Worm (Caenorhabditis elegans) whole organism, early embryonic: ENCODE data around the gene C05E11.7.

Experiments
- B0310.2 ChIP-seq: sonication (generic microtip); optimal IDR thresholded peaks from 2 replicates; lab custom pipeline; 2016; ENCODE audit warnings: mild to moderate bottlenecking, missing genetic modification characterization, missing compliant biosample characterization
- F13C5.2 ChIP-seq: sonication (generic microtip); optimal IDR thresholded peaks from 2 replicates; lab custom pipeline; 2017; ENCODE audit warnings: mild to moderate bottlenecking, missing genetic modification characterization, inconsistent platforms, missing compliant biosample characterization
- aly-1 ChIP-seq: sonication (generic microtip); optimal IDR thresholded peaks from 2 replicates; lab custom pipeline; 2016; ENCODE audit warnings: missing genetic modification characterization, missing compliant biosample characterization
- ama-1 ChIP-seq: fragments of 150-350 bp; optimal IDR thresholded peaks from 2 replicates; lab custom pipeline; 2014
- ceh-13 ChIP-seq: fragments of 200-800 bp; sonication (Bioruptor generic); optimal IDR thresholded peaks from 2 replicates; lab custom pipeline; 2018; ENCODE audit warnings: mild to moderate bottlenecking, missing genetic modification characterization, missing compliant biosample characterization
- ceh-36 ChIP-seq: sonication (generic microtip); optimal IDR thresholded peaks from 2 replicates; lab custom pipeline; 2016; ENCODE audit warnings: missing genetic modification characterization, inconsistent platforms, missing compliant biosample characterization
- ets-7 ChIP-seq: sonication (generic microtip); optimal IDR thresholded peaks from 2 replicates; lab custom pipeline; 2016; ENCODE audit warnings: missing genotype, missing genetic modification characterization, missing compliant biosample characterization
- flt-1 ChIP-seq: fragments of 200-800 bp; sonication (Bioruptor generic); IDR thresholded peaks from 2 replicates; pipeline ENCODE4 v1.3.6; 2022; ENCODE audit warnings: missing genetic modification characterization, missing compliant biosample characterization
- hmbx-1 ChIP-seq: sonication (generic microtip); optimal IDR thresholded peaks from 2 replicates; lab custom pipeline; 2016; ENCODE audit warnings: mild to moderate bottlenecking, missing genetic modification characterization, missing compliant biosample characterization
- hmg-4 ChIP-seq: fragments of 200-800 bp; sonication (Bioruptor generic); optimal IDR thresholded peaks from 2 replicates; lab custom pipeline; 2018; ENCODE audit warnings: mild to moderate bottlenecking, missing genetic modification characterization, missing compliant biosample characterization
- hnd-1 ChIP-seq: sonication (generic microtip); optimal IDR thresholded peaks from 2 replicates; lab custom pipeline; 2016; ENCODE audit warnings: missing genetic modification characterization, missing compliant biosample characterization
- pes-1 ChIP-seq: fragments of 200-800 bp; sonication (Bioruptor generic); IDR thresholded peaks from 2 replicates; pipeline ENCODE4 v1.3.6; 2022; ENCODE audit warnings: missing genetic modification reagents, missing genetic modification characterization, missing compliant biosample characterization
- scrt-1 ChIP-seq: fragments of 200-800 bp; sonication (Bioruptor generic); IDR thresholded peaks from 2 replicates; pipeline ENCODE4 v1.3.6; 2022; ENCODE audit warnings: missing genetic modification characterization, missing compliant biosample characterization
- sea-1 ChIP-seq: fragments of 200-800 bp; sonication (Bioruptor generic); conservative IDR thresholded peaks from 2 replicates; pipeline ENCODE4 v1.3.6; 2022; ENCODE audit warnings: missing genetic modification characterization, missing compliant biosample characterization
- tbx-11 ChIP-seq: fragments of 200-800 bp; sonication (Bioruptor generic); IDR thresholded peaks from 2 replicates; pipeline ENCODE4 v1.3.6; 2022; ENCODE audit warnings: missing genetic modification characterization, missing compliant biosample characterization
- tbx-37 ChIP-seq: fragments of 200-800 bp; sonication (Bioruptor generic); conservative IDR thresholded peaks from 2 replicates; pipeline ENCODE4 v1.3.6; 2022; ENCODE audit warnings: missing genetic modification reagents, missing genetic modification characterization, missing compliant biosample characterization
- tra-4 ChIP-seq: sonication (generic microtip); optimal IDR thresholded peaks from 2 replicates; lab custom pipeline; 2017; ENCODE audit warnings: missing genetic modification characterization, missing compliant biosample characterization

C05E11.7 gene

DNA sequence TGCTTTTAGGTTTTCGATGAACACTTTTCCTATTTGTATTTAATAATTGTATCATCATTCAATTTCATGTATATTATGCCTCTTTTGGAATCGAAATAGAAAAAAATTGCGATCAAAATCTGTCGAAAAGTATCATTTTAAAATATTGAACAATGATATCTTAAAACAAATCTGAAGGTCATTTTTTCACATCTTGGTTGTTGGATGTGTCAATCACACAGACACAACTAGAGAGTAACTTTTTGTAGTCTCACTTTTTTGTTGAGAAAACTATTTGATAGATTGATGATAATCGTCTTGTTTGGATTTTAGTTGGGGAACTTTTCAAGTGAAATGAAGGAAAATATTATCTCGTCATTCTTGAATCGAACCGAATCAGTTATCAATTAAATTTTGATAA is 16.2 kb downstream of the C05E11.7 start:
- no peak for TF ChIP-seq aly-1 (tag; lab: Kevin White, UChicago)
- no peak for TF ChIP-seq F13C5.2 (tag; lab: Kevin White, UChicago)
- TF ChIP-seq ets-7 (tag; lab: Kevin White, UChicago), result no peak
- no peak for TF ChIP-seq ceh-36
- no peak for TF ChIP-seq scrt-1
- TF ChIP-seq hmg-4 (GFP tag; lab: Kevin White, UChicago), result no peak
- TF ChIP-seq pes-1 (GFP tag; lab: Robert Waterston, UW), result no peak
- TF ChIP-seq flt-1 (GFP tag; lab: Robert Waterston, UW), result no peak
- no peak for TF ChIP-seq tbx-11 (GFP tag; lab: Robert Waterston, UW)

DNA sequence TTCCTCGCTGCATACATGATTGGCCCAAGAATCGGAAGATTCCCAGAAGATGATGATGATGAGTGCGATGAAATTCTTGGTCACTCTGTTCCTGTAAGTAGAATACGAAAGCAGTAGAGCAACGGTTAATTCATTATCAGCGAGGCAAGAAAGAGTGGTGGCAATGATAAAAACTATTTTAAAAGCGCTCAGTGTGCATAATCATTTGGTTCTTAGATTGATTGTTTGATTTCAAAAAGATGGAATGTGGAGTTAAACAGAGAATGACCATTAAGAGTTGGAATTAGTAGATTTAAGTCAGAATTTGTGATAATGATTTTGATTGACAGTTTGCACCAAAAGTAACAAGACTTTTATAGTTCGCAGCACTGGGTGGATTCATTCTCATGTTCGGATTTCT is 18.4 kb downstream of the C05E11.7 start:
- no peak for TF ChIP-seq tbx-37 (GFP tag; lab: Robert Waterston, UW)
- TF ChIP-seq hmg-4 (GFP tag; lab: Kevin White, UChicago), result no peak
- TF ChIP-seq tra-4 (tag; lab: Kevin White, UChicago), result no peak
- no peak for TF ChIP-seq ets-7 (tag; lab: Kevin White, UChicago)
- TF ChIP-seq tbx-11 (GFP tag; lab: Robert Waterston, UW), result no peak
- no peak for TF ChIP-seq hnd-1 (tag; lab: Kevin White, UChicago)
- no peak for TF ChIP-seq scrt-1
- TF ChIP-seq flt-1 (GFP tag; lab: Robert Waterston, UW), result no peak
- no peak for TF ChIP-seq B0310.2 (tag; lab: Kevin White, UChicago)
- no peak for TF ChIP-seq ceh-13 (GFP tag; lab: Kevin White, UChicago)
- no peak for TF ChIP-seq ama-1 (lab: Kevin White, UChicago)
- no peak for TF ChIP-seq sea-1 (GFP tag; lab: Robert Waterston, UW)
- TF ChIP-seq pes-1 (GFP tag; lab: Robert Waterston, UW), result no peak
- no peak for TF ChIP-seq F13C5.2 (tag; lab: Kevin White, UChicago)
- TF ChIP-seq aly-1 (tag; lab: Kevin White, UChicago), result no peak
- no peak for TF ChIP-seq hmbx-1 (tag; lab: Kevin White, UChicago)
- no peak for TF ChIP-seq ceh-36

DNA sequence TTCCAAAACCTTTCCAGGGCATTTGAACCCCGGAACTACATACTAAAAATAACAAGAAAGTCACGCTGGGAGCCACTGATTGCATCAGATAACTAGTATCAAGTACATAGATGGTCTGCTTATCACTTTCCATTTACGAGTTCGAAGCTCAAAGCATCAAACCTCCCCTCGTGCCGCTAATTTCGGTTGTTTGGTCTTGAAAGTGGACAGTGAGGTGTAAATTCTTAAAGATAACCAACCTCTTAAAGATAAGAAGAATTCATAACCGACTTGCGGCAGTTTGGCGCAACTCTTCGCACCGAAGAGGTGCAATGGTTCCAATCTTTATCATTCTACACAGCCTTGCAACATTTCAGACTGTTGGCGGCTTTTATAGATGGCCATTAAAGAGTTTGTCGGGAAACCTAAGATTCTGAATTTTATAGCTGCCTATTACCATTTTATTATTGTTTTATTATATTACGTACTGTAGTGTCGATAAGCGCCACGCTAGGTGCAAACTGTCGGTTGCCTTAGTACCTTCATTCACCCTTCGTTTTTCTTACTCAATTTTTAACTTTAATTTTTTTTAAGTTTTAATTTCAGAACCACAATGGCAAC is 20.7 kb downstream of the C05E11.7 start, which contains the start of gene amt-4:
Gene amt-4 (plus strand): TSS at position 586 of the 600 bp plus-strand sequence.
- TF ChIP-seq F13C5.2 (tag; lab: Kevin White, UChicago), result no peak

DNA sequence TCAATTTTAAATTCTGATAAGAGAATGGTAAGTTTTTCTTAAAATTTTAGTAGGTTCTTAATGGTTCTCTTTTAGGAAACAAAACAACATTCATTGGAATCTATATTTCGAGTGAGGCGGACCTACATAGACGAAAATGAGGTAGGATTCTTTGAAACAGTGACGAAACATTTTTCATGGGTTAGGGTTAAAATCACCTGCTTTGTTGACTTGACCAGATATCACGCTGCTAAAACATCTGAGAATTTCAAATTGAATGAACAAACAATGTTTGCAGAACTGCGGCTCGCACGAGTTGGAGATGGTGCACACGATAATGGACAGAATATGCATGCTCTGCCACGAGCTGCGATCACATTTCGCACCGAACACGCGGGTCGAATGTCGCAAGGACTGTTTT is 23.2 kb downstream of the C05E11.7 start:
- no peak for TF ChIP-seq pes-1 (GFP tag; lab: Robert Waterston, UW)
- no peak for TF ChIP-seq hnd-1 (tag; lab: Kevin White, UChicago)
- no peak for TF ChIP-seq F13C5.2 (tag; lab: Kevin White, UChicago)
- no peak for TF ChIP-seq tra-4 (tag; lab: Kevin White, UChicago)
- TF ChIP-seq B0310.2 (tag; lab: Kevin White, UChicago), result no peak
- no peak for TF ChIP-seq flt-1 (GFP tag; lab: Robert Waterston, UW)
- no peak for TF ChIP-seq ets-7 (tag; lab: Kevin White, UChicago)
- no peak for TF ChIP-seq ama-1 (lab: Kevin White, UChicago)
- no peak for TF ChIP-seq hmg-4 (GFP tag; lab: Kevin White, UChicago)
- TF ChIP-seq tbx-37 (GFP tag; lab: Robert Waterston, UW), result no peak
- no peak for TF ChIP-seq scrt-1
- TF ChIP-seq tbx-11 (GFP tag; lab: Robert Waterston, UW), result no peak
- TF ChIP-seq ceh-13 (GFP tag; lab: Kevin White, UChicago), result no peak
- TF ChIP-seq sea-1 (GFP tag; lab: Robert Waterston, UW), result no peak
- no peak for TF ChIP-seq ceh-36
- no peak for TF ChIP-seq aly-1 (tag; lab: Kevin White, UChicago)
- no peak for TF ChIP-seq hmbx-1 (tag; lab: Kevin White, UChicago)

DNA sequence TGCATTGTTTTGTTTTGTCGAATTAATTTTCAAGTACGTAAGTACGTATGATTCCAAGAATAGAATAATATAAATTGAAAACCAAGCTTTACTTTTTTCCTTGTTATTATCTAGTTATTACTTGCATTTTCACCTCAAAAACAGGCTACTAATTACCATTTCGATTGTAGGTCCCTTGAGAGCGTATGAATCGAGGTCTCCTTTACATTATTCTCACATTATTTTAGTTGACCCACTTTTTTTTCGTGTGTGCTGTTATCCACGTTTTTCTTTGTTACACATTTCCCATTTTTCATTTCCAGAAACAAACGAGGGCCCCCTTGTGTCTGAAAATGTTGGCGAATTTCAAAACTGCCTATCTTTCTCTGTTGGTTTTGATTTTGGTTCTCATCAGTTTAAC is 23.6 kb downstream of the C05E11.7 start, which contains the start of gene C05E11.6:
Gene C05E11.6 (plus strand): TSS at position 301 of the 400 bp plus-strand sequence.
- TF ChIP-seq flt-1 (GFP tag; lab: Robert Waterston, UW) (no peak), hmg-4 (GFP tag; lab: Kevin White, UChicago) (no peak), tbx-11 (GFP tag; lab: Robert Waterston, UW) (no peak), ceh-36 (no peak)

DNA sequence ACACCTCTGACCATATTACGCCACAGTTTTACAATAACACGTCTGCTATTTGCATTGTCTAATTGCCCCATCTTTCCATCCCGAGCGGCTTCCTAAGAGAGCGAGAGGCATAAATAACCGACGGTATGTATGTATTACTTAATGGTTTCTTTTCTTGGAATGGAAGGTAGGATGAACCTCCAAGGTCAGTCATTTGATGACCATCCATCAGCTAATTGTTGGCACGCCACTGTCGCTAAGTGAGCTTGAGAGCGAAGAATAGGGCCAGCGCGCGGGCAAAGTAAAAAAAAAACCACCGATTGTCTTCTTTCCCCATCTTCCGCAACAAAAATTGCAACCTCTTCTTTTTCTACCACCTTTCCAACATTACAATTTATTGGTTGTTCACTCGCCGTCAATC is 29.5 kb downstream of the C05E11.7 start:
- no peak for TF ChIP-seq ceh-36
- TF ChIP-seq sea-1 (GFP tag; lab: Robert Waterston, UW), result no peak
- no peak for TF ChIP-seq pes-1 (GFP tag; lab: Robert Waterston, UW)
- no peak for TF ChIP-seq hmbx-1 (tag; lab: Kevin White, UChicago)
- no peak for TF ChIP-seq flt-1 (GFP tag; lab: Robert Waterston, UW)
- TF ChIP-seq ets-7 (tag; lab: Kevin White, UChicago), result no peak
- no peak for TF ChIP-seq tbx-37 (GFP tag; lab: Robert Waterston, UW)
- TF ChIP-seq hnd-1 (tag; lab: Kevin White, UChicago), result no peak
- no peak for TF ChIP-seq tbx-11 (GFP tag; lab: Robert Waterston, UW)
- TF ChIP-seq F13C5.2 (tag; lab: Kevin White, UChicago), result no peak
- no peak for TF ChIP-seq tra-4 (tag; lab: Kevin White, UChicago)
- no peak for TF ChIP-seq B0310.2 (tag; lab: Kevin White, UChicago)
- TF ChIP-seq hmg-4 (GFP tag; lab: Kevin White, UChicago), result no peak
- no peak for TF ChIP-seq scrt-1
- no peak for TF ChIP-seq aly-1 (tag; lab: Kevin White, UChicago)
- TF ChIP-seq ama-1 (lab: Kevin White, UChicago), result no peak
- no peak for TF ChIP-seq ceh-13 (GFP tag; lab: Kevin White, UChicago)

DNA sequence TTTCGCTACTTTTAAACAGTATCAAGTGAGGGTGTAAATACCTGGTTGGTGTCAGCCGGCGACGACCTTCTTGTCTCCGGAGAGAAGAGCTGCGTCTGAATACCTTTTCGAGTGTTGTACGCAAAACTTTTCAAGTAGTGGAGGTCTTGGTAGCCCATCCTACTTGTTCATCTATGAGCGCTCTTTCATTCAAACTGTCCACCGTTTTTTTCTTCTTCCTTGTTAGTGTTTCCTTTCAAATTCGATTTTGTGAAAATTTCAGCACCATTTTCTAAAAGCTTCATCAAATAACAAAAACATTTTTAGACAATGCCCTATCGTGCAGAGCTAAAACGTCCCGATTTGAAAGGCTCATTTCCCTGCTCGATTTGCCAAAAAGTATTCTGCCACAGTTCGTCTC is 31.1 kb downstream of the C05E11.7 start, which contains the start of gene ham-2:
Gene ham-2 (plus strand): TSS at position 301 of the 400 bp plus-strand sequence.
- TF ChIP-seq tra-4 (tag; lab: Kevin White, UChicago) (no peak), tbx-37 (GFP tag; lab: Robert Waterston, UW) (no peak), B0310.2 (tag; lab: Kevin White, UChicago) (no peak), scrt-1 (no peak), pes-1 (GFP tag; lab: Robert Waterston, UW) (no peak), F13C5.2 (tag; lab: Kevin White, UChicago) (no peak), ama-1 (lab: Kevin White, UChicago) (no peak), flt-1 (GFP tag; lab: Robert Waterston, UW) (no peak), sea-1 (GFP tag; lab: Robert Waterston, UW) (no peak), hmg-4 (GFP tag; lab: Kevin White, UChicago) (no peak)
